Worm (Caenorhabditis elegans) whole organism, L4/young adult: ENCODE results near the gene scrm-8.

ENCODE experiments used
- dao-5 ChIP-seq: sonication (generic microtip); optimal IDR thresholded peaks from 2 replicates; lab custom pipeline; 2016; ENCODE audit warnings: missing genotype, missing genetic modification characterization, moderate library complexity, missing compliant biosample characterization
- him-1 ChIP-seq: sonication (generic microtip); optimal IDR thresholded peaks from 2 replicates; lab custom pipeline; 2016; ENCODE audit warnings: missing genotype, missing genetic modification reagents, missing genetic modification characterization, missing compliant biosample characterization

- no peak for TF ChIP-seq dao-5 (tag; lab: Kevin White, UChicago)
- no peak for TF ChIP-seq him-1 (tag; lab: Kevin White, UChicago)
These were observed 47.1 kb upstream of the scrm-8 start, which contains the start of gene drd-50 for ce11 chrIV:4117432-4117831.
